Fruit fly (Drosophila melanogaster) whole organism, wandering third instar larva: ENCODE data around the gene CG44437.

ENCODE experiments used
- Abd-B ChIP-seq: fragments of >200 bp; optimal IDR thresholded peaks from 2 replicates; lab custom pipeline; 2017; ENCODE audit warnings: missing biosample characterization, missing genetic modification characterization
- CG32264 ChIP-seq: fragments of 200-800 bp; sonication (Bioruptor generic); optimal IDR thresholded peaks from 2 replicates; lab custom pipeline; 2016; ENCODE audit warnings: missing biosample characterization, missing genetic modification characterization
- Dfd ChIP-seq: fragments of >200 bp; optimal IDR thresholded peaks from 2 replicates; lab custom pipeline; 2017; ENCODE audit warnings: missing biosample characterization, missing genetic modification characterization
- Dif ChIP-seq: fragments of 200-275, 200-300 bp; sonication (Bioruptor generic); optimal IDR thresholded peaks from 2 replicates; lab custom pipeline; 2018; ENCODE audit warnings: missing biosample characterization, missing genetic modification characterization; ENCODE audit not compliant: partially characterized antibody
- GATAd ChIP-seq: sonication (Bioruptor generic); optimal IDR thresholded peaks from 2 replicates; lab custom pipeline; 2016; ENCODE audit warnings: missing biosample characterization, missing genetic modification characterization
- Hnf4 ChIP-seq: fragments of 200-800 bp; sonication (Bioruptor generic); optimal IDR thresholded peaks from 2 replicates; lab custom pipeline; 2016; ENCODE audit warnings: missing biosample characterization, mild to moderate bottlenecking, missing genetic modification characterization
- Hr83 ChIP-seq: fragments of 200-300 bp; sonication (Bioruptor generic); optimal IDR thresholded peaks from 2 replicates; lab custom pipeline; 2016; ENCODE audit warnings: missing biosample characterization, mild to moderate bottlenecking, missing genetic modification characterization, moderate library complexity; ENCODE audit not compliant: poor library complexity, severe bottlenecking
- Jra ChIP-seq: sonication (Bioruptor generic); optimal IDR thresholded peaks from 2 replicates; lab custom pipeline; 2016; ENCODE audit warnings: missing biosample characterization, missing genetic modification characterization
- Mio ChIP-seq: sonication (Bioruptor generic); optimal IDR thresholded peaks from 2 replicates; lab custom pipeline; 2016; ENCODE audit warnings: missing biosample characterization, missing genetic modification characterization
- N ChIP-seq: fragments of >200 bp; optimal IDR thresholded peaks from 2 replicates; lab custom pipeline; 2018; ENCODE audit warnings: missing biosample characterization, missing external identifiers, missing genetic modification characterization
- OdsH ChIP-seq: fragments of 200-800 bp; sonication (Bioruptor generic); optimal IDR thresholded peaks from 2 replicates; lab custom pipeline; 2016; ENCODE audit warnings: missing biosample characterization, mild to moderate bottlenecking, missing genetic modification characterization
- Rel ChIP-seq, 2 experiments: fragments of 200-800 bp; sonication (Bioruptor generic) in 1 of 2; optimal IDR thresholded peaks; 2 replicates in 1 of 2; 3 replicates in 1 of 2; lab custom pipeline; 2016 to 2019; ENCODE audit warnings: mild to moderate bottlenecking in 2 of 2, missing biosample characterization in 2 of 2, missing genetic modification characterization in 2 of 2, moderate library complexity in 1 of 2
- Sp1 ChIP-seq: fragments of 200-800 bp; sonication (Bioruptor generic); optimal IDR thresholded peaks from 3 replicates; lab custom pipeline; 2019; ENCODE audit warnings: missing biosample characterization, mild to moderate bottlenecking, missing genetic modification characterization, moderate library complexity
- Vsx2 ChIP-seq: fragments of 200-300, 225-300 bp; sonication (Bioruptor generic); optimal IDR thresholded peaks from 2 replicates; lab custom pipeline; 2018; ENCODE audit warnings: missing biosample characterization, missing genetic modification characterization; ENCODE audit not compliant: partially characterized antibody
- br ChIP-seq: fragments of 200-800 bp; sonication (Bioruptor generic); optimal IDR thresholded peaks from 2 replicates; lab custom pipeline; 2016; ENCODE audit warnings: missing biosample characterization, missing genetic modification characterization
- dl ChIP-seq, 2 experiments: fragments of 175-275, 200-275 bp in 1 of 2; fragments of 200-275 bp in 1 of 2; sonication (Bioruptor generic); optimal IDR thresholded peaks; lab custom pipeline; 2018; ENCODE audit warnings: mild to moderate bottlenecking in 2 of 2, missing biosample characterization in 2 of 2, missing genetic modification characterization in 2 of 2, moderate library complexity in 2 of 2; ENCODE audit not compliant: partially characterized antibody in 2 of 2, insufficient read depth in 1 of 2
- ey ChIP-seq: fragments of 200-800 bp; sonication (Bioruptor generic); optimal IDR thresholded peaks from 2 replicates; lab custom pipeline; 2016; ENCODE audit warnings: missing biosample characterization, missing genetic modification characterization
- foxo ChIP-seq, 2 experiments: fragments of 200-800 bp; sonication (Bioruptor generic); optimal IDR thresholded peaks; 2 replicates in 1 of 2; 3 replicates in 1 of 2; lab custom pipeline; 2016 to 2017; ENCODE audit warnings: missing biosample characterization in 2 of 2, missing genetic modification characterization in 2 of 2
- fru ChIP-seq: fragments of 200-800 bp; sonication (Bioruptor generic); optimal IDR thresholded peaks from 3 replicates; lab custom pipeline; 2016; ENCODE audit warnings: missing biosample characterization, mild to moderate bottlenecking, missing genetic modification characterization
- h ChIP-seq: fragments of 200-800 bp; sonication (Bioruptor generic); optimal IDR thresholded peaks from 3 replicates; lab custom pipeline; 2016; ENCODE audit warnings: missing biosample characterization, mild to moderate bottlenecking, missing genetic modification characterization
- jim ChIP-seq: fragments of 175-275, 200-325 bp; sonication (Bioruptor generic); optimal IDR thresholded peaks from 2 replicates; lab custom pipeline; 2016; ENCODE audit warnings: missing biosample characterization, mild to moderate bottlenecking, missing genetic modification characterization
- lola ChIP-seq: fragments of >200 bp; optimal IDR thresholded peaks from 2 replicates; lab custom pipeline; 2017; ENCODE audit warnings: missing biosample characterization, missing genetic modification characterization
- psq ChIP-seq: fragments of 200-800 bp; sonication (Bioruptor generic); optimal IDR thresholded peaks from 3 replicates; lab custom pipeline; 2017; ENCODE audit warnings: missing biosample characterization, mild to moderate bottlenecking, missing genetic modification characterization, moderate library complexity
- rgr ChIP-seq: fragments of 200-800 bp; sonication (Bioruptor generic); optimal IDR thresholded peaks from 3 replicates; lab custom pipeline; 2016; ENCODE audit warnings: missing biosample characterization, mild to moderate bottlenecking, missing genetic modification characterization
- sage ChIP-seq: fragments of 200-800 bp; sonication (Bioruptor generic); optimal IDR thresholded peaks from 2 replicates; lab custom pipeline; 2016; ENCODE audit warnings: missing biosample characterization, mild to moderate bottlenecking, missing genetic modification characterization
- sv ChIP-seq: fragments of 200-800 bp; sonication (Bioruptor generic); optimal IDR thresholded peaks from 3 replicates; lab custom pipeline; 2016; ENCODE audit warnings: missing biosample characterization, missing genetic modification characterization
- tai ChIP-seq: sonication (Bioruptor generic); optimal IDR thresholded peaks from 2 replicates; lab custom pipeline; 2016; ENCODE audit warnings: missing biosample characterization, missing genetic modification characterization
- usp ChIP-seq: fragments of >200 bp; optimal IDR thresholded peaks from 2 replicates; lab custom pipeline; 2017; ENCODE audit warnings: missing biosample characterization, missing genetic modification characterization
- woc ChIP-seq: sonication (Bioruptor generic); optimal IDR thresholded peaks from 2 replicates; lab custom pipeline; 2016; ENCODE audit warnings: missing biosample characterization, mild to moderate bottlenecking, missing genetic modification characterization

The CG44437 gene

dm6 chrX:13232406-13233195 is 30.5 kb upstream of the CG44437 start:
- peak in 1 of 2 experiments; percentile 23 for TF ChIP-seq foxo (GFP tag; optimal IDR thresholded peaks at IDR 0.05; lab: Kevin White, UChicago)
- no peak for TF ChIP-seq Jra
- TF ChIP-seq sv (GFP tag; lab: Kevin White, UChicago): peak; percentile 78

dm6 chrX:13230974-13231373 is 28.9 kb upstream of the CG44437 start:
- TF ChIP-seq foxo (GFP tag; optimal IDR thresholded peaks at IDR 0.05; lab: Kevin White, UChicago): no peak
- no peak for TF ChIP-seq woc (GFP tag; lab: Kevin White, UChicago)
- no peak for TF ChIP-seq sv (GFP tag; lab: Kevin White, UChicago)
- TF ChIP-seq rgr (GFP tag; lab: Kevin White, UChicago): no peak
- TF ChIP-seq lola (GFP tag; lab: Kevin White, UChicago): no peak
- no peak for TF ChIP-seq tai (GFP tag; lab: Kevin White, UChicago)
- no peak for TF ChIP-seq Dfd
- no peak for TF ChIP-seq CG32264 (GFP tag; lab: Kevin White, UChicago)
- no peak for TF ChIP-seq Vsx2 (GFP tag; lab: Kevin White, UChicago)
- TF ChIP-seq Hr83 (GFP tag; lab: Kevin White, UChicago): no peak
- no peak for TF ChIP-seq Hnf4 (GFP tag; lab: Kevin White, UChicago)
- TF ChIP-seq Dif (GFP tag; lab: Kevin White, UChicago): no peak
- TF ChIP-seq N (GFP tag; lab: Kevin White, UChicago): no peak
- TF ChIP-seq sage (GFP tag; lab: Kevin White, UChicago): no peak

DNA sequence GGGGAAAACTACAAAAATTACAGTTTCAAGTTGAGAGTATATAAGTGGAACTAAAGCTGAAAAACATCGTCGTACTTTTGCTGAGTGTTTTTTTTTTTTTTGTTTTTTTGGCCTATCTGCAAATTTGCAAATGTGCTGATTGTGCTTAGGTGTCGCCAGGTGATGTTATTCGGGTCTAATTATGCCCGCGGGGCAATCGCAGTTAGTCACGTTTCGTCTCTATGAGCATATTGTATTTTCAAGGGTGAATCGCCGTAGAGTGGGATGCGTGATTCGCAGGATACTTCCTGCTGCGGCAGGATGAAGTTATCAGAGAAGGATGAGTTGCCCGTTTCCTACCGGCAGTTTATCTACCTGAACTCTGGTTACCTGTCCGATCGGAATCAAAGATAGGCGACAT is 27.8 kb upstream of the CG44437 start:
- no peak for TF ChIP-seq woc (GFP tag; lab: Kevin White, UChicago)
- no peak for TF ChIP-seq Mio (GFP tag; lab: Kevin White, UChicago)
- TF ChIP-seq lola (GFP tag; lab: Kevin White, UChicago): no peak
- no peak for TF ChIP-seq br
- TF ChIP-seq Abd-B (GFP tag; lab: Kevin White, UChicago): no peak
- no peak for TF ChIP-seq Sp1 (GFP tag; lab: Kevin White, UChicago)
- no peak for TF ChIP-seq Vsx2 (GFP tag; lab: Kevin White, UChicago)

dm6 chrX:13229217-13229616 is 27.2 kb upstream of the CG44437 start:
- TF ChIP-seq foxo (GFP tag; optimal IDR thresholded peaks at IDR 0.05; lab: Kevin White, UChicago) (peak in 1 of 2 experiments; percentile 20), lola (GFP tag; lab: Kevin White, UChicago) (no peak), rgr (GFP tag; lab: Kevin White, UChicago) (peak; percentile 51), Hr83 (GFP tag; lab: Kevin White, UChicago) (peak; percentile 28), dl (GFP tag; optimal IDR thresholded peaks at IDR 0.05; lab: Kevin White, UChicago; ENCODE audit: insufficient read depth in 1 of 2, partially characterized antibody in 2 of 2) (no peak), br (peak; percentile 0), jim (GFP tag; lab: Kevin White, UChicago) (no peak), OdsH (peak; percentile 28), usp (GFP tag; lab: Kevin White, UChicago) (no peak), h (GFP tag; lab: Kevin White, UChicago) (peak; percentile 15), Rel (GFP tag; optimal IDR thresholded peaks at IDR 0.05; lab: Kevin White, UChicago) (no peak), Rel (tag; optimal IDR thresholded peaks at IDR 0.05; lab: Kevin White, UChicago) (peak; percentile 72), fru (GFP tag; lab: Kevin White, UChicago) (peak; percentile 8), ey (GFP tag; lab: Kevin White, UChicago) (no peak), GATAd (GFP tag; lab: Kevin White, UChicago) (no peak), psq (GFP tag; lab: Kevin White, UChicago) (peak; percentile 11)

DNA sequence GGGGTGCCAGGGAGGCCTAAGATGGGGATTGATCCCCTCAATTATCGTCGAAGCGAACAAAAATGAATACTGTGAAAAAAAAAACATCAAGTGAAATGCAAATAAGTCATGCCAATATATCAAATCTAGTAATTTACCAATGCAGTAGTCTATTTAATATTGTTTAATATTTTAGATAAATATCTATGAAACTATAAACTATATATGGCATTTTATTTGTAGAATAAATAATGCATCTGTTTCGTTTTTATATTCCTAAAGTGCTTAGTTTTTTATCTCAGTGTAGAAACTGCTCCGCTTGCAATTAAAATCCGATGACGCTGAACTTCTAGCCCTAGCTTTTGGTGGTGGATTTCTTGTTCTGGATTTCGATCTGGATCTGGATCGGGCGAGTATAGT is 26.1 kb upstream of the CG44437 start:
- TF ChIP-seq Abd-B (GFP tag; lab: Kevin White, UChicago) (no peak), h (GFP tag; lab: Kevin White, UChicago) (no peak), Dif (GFP tag; lab: Kevin White, UChicago) (no peak), Hnf4 (GFP tag; lab: Kevin White, UChicago) (no peak), woc (GFP tag; lab: Kevin White, UChicago) (no peak), tai (GFP tag; lab: Kevin White, UChicago) (no peak), Vsx2 (GFP tag; lab: Kevin White, UChicago) (no peak), psq (GFP tag; lab: Kevin White, UChicago) (no peak), GATAd (GFP tag; lab: Kevin White, UChicago) (no peak), rgr (GFP tag; lab: Kevin White, UChicago) (no peak), foxo (GFP tag; optimal IDR thresholded peaks at IDR 0.05; lab: Kevin White, UChicago) (no peak)
